Worm (Caenorhabditis elegans) whole organism, L4 larva: ENCODE results near the gene Y54E2A.8.

Experiments used
- ceh-20 ChIP-seq: fragments of 200-800 bp; sonication (Bioruptor generic); IDR thresholded peaks from 2 replicates; pipeline ENCODE4 v1.3.6; 2022; ENCODE audit warnings: missing genetic modification reagents, missing genetic modification characterization, missing compliant biosample characterization
- duxl-1 ChIP-seq: sonication (generic microtip); optimal IDR thresholded peaks from 2 replicates; lab custom pipeline; 2016; ENCODE audit warnings: mild to moderate bottlenecking, missing genetic modification characterization, moderate library complexity, missing compliant biosample characterization; ENCODE audit not compliant: poor library complexity
- mep-1 ChIP-seq: fragments of 150-350 bp; sonication (generic microtip); optimal IDR thresholded peaks from 3 replicates; lab custom pipeline; 2014; ENCODE audit warnings: missing biosample characterization, missing genetic modification characterization
- nhr-237 ChIP-seq: sonication (generic microtip); optimal IDR thresholded peaks from 2 replicates; lab custom pipeline; 2017; ENCODE audit warnings: missing biosample characterization, missing genetic modification characterization
- nhr-41 ChIP-seq: fragments of 200-800 bp; sonication (Bioruptor generic); IDR thresholded peaks from 2 replicates; pipeline ENCODE4 v1.3.6; 2022; ENCODE audit warnings: missing genetic modification reagents, missing genetic modification characterization, missing compliant biosample characterization
- nhr-77 ChIP-seq: fragments of 150-350 bp; optimal IDR thresholded peaks from 2 replicates; lab custom pipeline; 2014; ENCODE audit warnings: missing biosample characterization, missing genetic modification characterization
- pha-4 ChIP-seq, 2 experiments: fragments of 150-350 bp in 1 of 2; fragments of 200-800 bp in 1 of 2; sonication (Bioruptor generic) in 1 of 2; IDR thresholded peaks in 1 of 2; optimal IDR thresholded peaks in 1 of 2; 2 replicates each; pipeline versions ENCODE4 v1.3.6 to Lab custom; 2014 to 2022; ENCODE audit warnings: missing genetic modification characterization in 2 of 2, missing genetic modification reagents in 2 of 2, missing biosample characterization in 1 of 2, missing compliant biosample characterization in 1 of 2
- saeg-2 ChIP-seq: fragments of 200-800 bp; sonication (Bioruptor generic); IDR thresholded peaks from 2 replicates; pipeline ENCODE4 v1.3.6; 2022; ENCODE audit warnings: missing genetic modification reagents, missing genetic modification characterization, missing compliant biosample characterization
- tag-97 ChIP-seq: fragments of 200-800 bp; sonication (Bioruptor generic); IDR thresholded peaks from 2 replicates; pipeline ENCODE4 v1.3.6; 2022; ENCODE audit warnings: missing genetic modification characterization, missing compliant biosample characterization

DNA sequence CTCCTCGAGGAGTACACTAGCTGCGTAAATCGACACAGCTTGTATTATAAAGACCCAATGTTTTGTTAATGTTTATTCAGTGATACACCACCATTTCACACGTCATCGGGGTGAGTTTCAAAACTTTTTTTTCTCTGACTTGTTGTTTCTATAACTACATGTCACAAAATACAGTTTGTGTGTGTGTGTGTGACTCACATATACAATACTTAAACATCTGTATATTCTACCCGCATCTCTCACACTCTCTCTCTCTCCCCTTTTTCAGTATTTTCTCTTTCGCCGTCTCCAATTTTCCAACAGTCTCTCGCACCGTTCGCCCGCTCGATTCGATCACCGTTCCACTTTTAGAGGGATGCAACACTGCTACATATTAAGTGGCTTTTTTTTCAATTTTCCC lies 33.3 kb downstream of the Y54E2A.8 start:
- TF ChIP-seq ceh-20 (GFP tag; lab: Robert Waterston, UW) (no peak), tag-97 (GFP tag; lab: Robert Waterston, UW) (no peak), duxl-1 (tag; lab: Kevin White, UChicago) (peak; percentile 1), nhr-41 (GFP tag; lab: Robert Waterston, UW) (no peak), pha-4 (GFP tag; IDR thresholded peaks at IDR 0.05; lab: Robert Waterston, UW) (peak; percentile 66; the same call in 1 of the 2 replicates), pha-4 (tag; optimal IDR thresholded peaks at IDR 0.05; lab: Kevin White, UChicago) (peak; percentile 24), nhr-237 (no peak), mep-1 (peak; percentile 37), saeg-2 (no peak), nhr-77 (tag; lab: Kevin White, UChicago) (peak; percentile 80)
